Worm (Caenorhabditis elegans) whole organism, early embryonic: ENCODE data around the gene dop-2.

Experiments used
- B0310.2 ChIP-seq: sonication (generic microtip); optimal IDR thresholded peaks from 2 replicates; lab custom pipeline; 2016; ENCODE audit warnings: mild to moderate bottlenecking, missing genetic modification characterization, missing compliant biosample characterization
- F13C5.2 ChIP-seq: sonication (generic microtip); optimal IDR thresholded peaks from 2 replicates; lab custom pipeline; 2017; ENCODE audit warnings: mild to moderate bottlenecking, missing genetic modification characterization, inconsistent platforms, missing compliant biosample characterization
- ama-1 ChIP-seq: fragments of 150-350 bp; optimal IDR thresholded peaks from 2 replicates; lab custom pipeline; 2014
- ceh-13 ChIP-seq: fragments of 200-800 bp; sonication (Bioruptor generic); optimal IDR thresholded peaks from 2 replicates; lab custom pipeline; 2018; ENCODE audit warnings: mild to moderate bottlenecking, missing genetic modification characterization, missing compliant biosample characterization
- ceh-36 ChIP-seq: sonication (generic microtip); optimal IDR thresholded peaks from 2 replicates; lab custom pipeline; 2016; ENCODE audit warnings: missing genetic modification characterization, inconsistent platforms, missing compliant biosample characterization
- ets-7 ChIP-seq: sonication (generic microtip); optimal IDR thresholded peaks from 2 replicates; lab custom pipeline; 2016; ENCODE audit warnings: missing genotype, missing genetic modification characterization, missing compliant biosample characterization
- flt-1 ChIP-seq: fragments of 200-800 bp; sonication (Bioruptor generic); IDR thresholded peaks from 2 replicates; pipeline ENCODE4 v1.3.6; 2022; ENCODE audit warnings: missing genetic modification characterization, missing compliant biosample characterization
- hmbx-1 ChIP-seq: sonication (generic microtip); optimal IDR thresholded peaks from 2 replicates; lab custom pipeline; 2016; ENCODE audit warnings: mild to moderate bottlenecking, missing genetic modification characterization, missing compliant biosample characterization
- hmg-4 ChIP-seq: fragments of 200-800 bp; sonication (Bioruptor generic); optimal IDR thresholded peaks from 2 replicates; lab custom pipeline; 2018; ENCODE audit warnings: mild to moderate bottlenecking, missing genetic modification characterization, missing compliant biosample characterization
- scrt-1 ChIP-seq: fragments of 200-800 bp; sonication (Bioruptor generic); IDR thresholded peaks from 2 replicates; pipeline ENCODE4 v1.3.6; 2022; ENCODE audit warnings: missing genetic modification characterization, missing compliant biosample characterization
- sea-1 ChIP-seq: fragments of 200-800 bp; sonication (Bioruptor generic); conservative IDR thresholded peaks from 2 replicates; pipeline ENCODE4 v1.3.6; 2022; ENCODE audit warnings: missing genetic modification characterization, missing compliant biosample characterization

DNA sequence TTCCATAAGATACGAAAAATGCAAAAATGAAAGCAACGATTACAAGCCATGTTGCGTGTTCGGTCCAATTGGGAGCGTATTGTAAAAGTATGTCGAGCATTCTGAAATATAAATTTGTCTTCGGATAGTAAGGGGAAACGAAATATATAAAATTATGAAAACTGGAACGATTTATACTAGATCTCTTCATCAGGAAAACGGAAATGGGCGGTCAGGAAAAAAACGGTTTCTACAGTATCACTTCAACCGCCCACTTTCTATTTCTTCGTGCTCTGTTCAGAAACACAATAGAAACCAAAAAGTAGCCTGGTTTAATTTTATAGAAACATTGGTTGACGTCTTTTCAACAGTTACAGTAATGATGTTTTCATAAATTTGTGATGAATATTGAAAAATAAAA is 53.2 kb downstream of the dop-2 start, which contains the start of gene pitr-4:
- no peak for TF ChIP-seq F13C5.2 (tag; lab: Kevin White, UChicago)
- TF ChIP-seq hmbx-1 (tag; lab: Kevin White, UChicago) = no peak
- TF ChIP-seq ama-1 (lab: Kevin White, UChicago) = no peak
- TF ChIP-seq scrt-1 (GFP tag; lab: Robert Waterston, UW) = no peak
- no peak for TF ChIP-seq B0310.2 (tag; lab: Kevin White, UChicago)
- no peak for TF ChIP-seq flt-1 (GFP tag; lab: Robert Waterston, UW)
- no peak for TF ChIP-seq ceh-36 (tag; lab: Kevin White, UChicago)
- no peak for TF ChIP-seq ets-7
- TF ChIP-seq hmg-4 (GFP tag; lab: Kevin White, UChicago) = no peak
- TF ChIP-seq sea-1 = no peak
- no peak for TF ChIP-seq ceh-13 (GFP tag; lab: Kevin White, UChicago)
